Worm (Caenorhabditis elegans): Measurements from ENCODE around the gene lev-9.

Gene lev-9

DNA sequence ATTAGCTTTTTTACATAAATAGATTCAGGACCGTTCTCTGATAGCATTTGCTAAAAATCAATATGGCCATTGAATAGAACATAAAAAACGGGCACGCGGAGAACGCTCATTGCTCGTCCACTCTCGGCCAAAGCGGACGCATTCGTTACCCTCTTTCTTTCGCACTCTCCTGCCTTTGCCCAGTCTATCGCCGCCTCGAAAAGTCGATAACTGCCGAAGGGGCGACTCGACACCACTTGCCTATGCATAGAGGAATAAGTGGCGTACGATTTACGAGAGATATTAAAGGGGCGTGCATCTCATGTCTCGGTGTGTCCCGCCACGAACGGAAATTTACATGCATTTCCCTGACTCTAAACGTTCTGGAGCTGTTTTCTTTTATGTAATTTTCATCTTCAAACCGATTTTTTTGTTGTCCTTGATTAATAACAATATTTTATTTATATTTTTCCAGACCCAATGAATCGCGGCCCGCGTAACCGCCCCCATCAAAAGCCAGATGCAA, 28.3 kb downstream of the lev-9 start, which contains the start of gene W05H9.4 (continued):
- TF ChIP-seq ceh-90 (tag; optimal IDR thresholded peaks at IDR 0.05) (no peak), unc-30 (tag; optimal IDR thresholded peaks at IDR 0.05) (no peak), mef-2 (tag; optimal IDR thresholded peaks at IDR 0.05) (no peak), fkh-4 (tag; optimal IDR thresholded peaks at IDR 0.05; ENCODE audit: borderline replicate concordance) (no peak), snpc-4 (tag; optimal IDR thresholded peaks at IDR 0.05) (peak; percentile 15), F16B12.6 (tag; optimal IDR thresholded peaks at IDR 0.05) (no peak), pag-3 (tag; optimal IDR thresholded peaks at IDR 0.05; ENCODE audit: borderline replicate concordance, insufficient read depth) (no peak), sox-4 (tag; optimal IDR thresholded peaks at IDR 0.05) (no peak), ztf-4 (tag; optimal IDR thresholded peaks at IDR 0.05) (no peak), ceh-82 (tag; optimal IDR thresholded peaks at IDR 0.05) (peak in 1 of 3 experiments; percentile 18), jun-1 (tag; optimal IDR thresholded peaks at IDR 0.05) (no peak), lin-35 (GFP tag; optimal IDR thresholded peaks at IDR 0.05) (peak in 1 of 2 experiments; percentile 23), egl-13 (tag; optimal IDR thresholded peaks at IDR 0.05) (peak; percentile 22), lin-14 (GFP tag; optimal IDR thresholded peaks at IDR 0.05) (peak; percentile 86), vab-15 (tag; optimal IDR thresholded peaks at IDR 0.05) (no peak), nhr-71 (tag; optimal IDR thresholded peaks at IDR 0.05) (peak; percentile 30), ceh-63 (GFP tag; optimal IDR thresholded peaks at IDR 0.05) (no peak), mab-9 (GFP tag; IDR thresholded peaks at IDR 0.05) (no peak), ama-1 (optimal IDR thresholded peaks at IDR 0.05) (no peak), C04F5.9 (tag; optimal IDR thresholded peaks at IDR 0.05) (no peak), efl-1 (optimal IDR thresholded peaks at IDR 0.05) (no peak), efl-1 (GFP tag; optimal IDR thresholded peaks at IDR 0.05 in 1 of 2) (peak; percentile 1 to 14), isw-1 (GFP tag; IDR thresholded peaks at IDR 0.05) (no peak), nhr-28 (tag; optimal IDR thresholded peaks at IDR 0.05) (no peak), C16A3.4 (tag; optimal IDR thresholded peaks at IDR 0.05) (no peak), dsc-1 (tag; optimal IDR thresholded peaks at IDR 0.05) (no peak), fos-1 (tag; optimal IDR thresholded peaks at IDR 0.05) (no peak), aly-2 (tag; optimal IDR thresholded peaks at IDR 0.05) (no peak), swsn-7 (tag; optimal IDR thresholded peaks at IDR 0.05) (peak; percentile 27), blmp-1 (tag; optimal IDR thresholded peaks at IDR 0.05) (no peak), zag-1 (tag; optimal IDR thresholded peaks at IDR 0.05) (no peak), elt-3 (tag; optimal IDR thresholded peaks at IDR 0.05) (no peak), irx-1 (tag; optimal IDR thresholded peaks at IDR 0.05) (no peak), efl-3 (GFP tag; optimal IDR thresholded peaks at IDR 0.05) (no peak), lir-3 (tag; optimal IDR thresholded peaks at IDR 0.05; ENCODE audit: poor library complexity) (no peak), ets-5 (GFP tag; IDR thresholded peaks at IDR 0.05) (no peak), unc-98 (GFP tag; IDR thresholded peaks at IDR 0.05) (no peak), nhr-85 (tag) (no peak)

ce11 chrX:6259081-6259480, 32.5 kb downstream of the lev-9 start:
- TF ChIP-seq C16A3.4 (tag; optimal IDR thresholded peaks at IDR 0.05) (no peak), snu-23 (GFP tag; optimal IDR thresholded peaks at IDR 0.05) (peak; percentile 23), nhr-237 (tag; optimal IDR thresholded peaks at IDR 0.05) (no peak), ztf-11 (tag; optimal IDR thresholded peaks at IDR 0.05) (peak in 1 of 2 experiments; percentile 87), nhr-47 (tag; optimal IDR thresholded peaks at IDR 0.05) (no peak), nhr-71 (tag; optimal IDR thresholded peaks at IDR 0.05) (peak; percentile 67), mep-1 (tag; optimal IDR thresholded peaks at IDR 0.05) (peak; percentile 49), nhr-85 (tag) (peak; percentile 57), lin-14 (GFP tag; optimal IDR thresholded peaks at IDR 0.05) (peak; percentile 51), rnt-1 (tag; optimal IDR thresholded peaks at IDR 0.05) (peak; percentile 22), tbx-2 (tag; optimal IDR thresholded peaks at IDR 0.05) (peak; percentile 47)

Data from whole organism, L1 larva.